Worm (Caenorhabditis elegans) whole organism, mixed stage, embryonic: ENCODE data around the gene cutl-23.

ENCODE experiments used
- M03D4.4 ChIP-seq: sonication (generic microtip); optimal IDR thresholded peaks from 2 replicates; lab custom pipeline; 2017; ENCODE audit warnings: mild to moderate bottlenecking, missing genetic modification characterization, missing compliant biosample characterization
- bed-3 ChIP-seq: fragments of 200-800 bp; sonication (Bioruptor generic); optimal IDR thresholded peaks from 3 replicates; lab custom pipeline; 2018; ENCODE audit warnings: mild to moderate bottlenecking, missing genetic modification characterization, moderate library complexity, missing compliant biosample characterization
- blmp-1 ChIP-seq: fragments of 150-350 bp; optimal IDR thresholded peaks from 2 replicates; lab custom pipeline; 2014; ENCODE audit warnings: missing biosample characterization, missing genetic modification characterization
- ceh-39 ChIP-seq: fragments of 150-350 bp; optimal IDR thresholded peaks from 2 replicates; lab custom pipeline; 2014; ENCODE audit warnings: missing biosample characterization, missing genetic modification characterization
- ceh-43 ChIP-seq: fragments of 200-800 bp; sonication (Bioruptor generic); optimal IDR thresholded peaks from 2 replicates; lab custom pipeline; 2018; ENCODE audit warnings: mild to moderate bottlenecking, missing genetic modification characterization, moderate library complexity, missing compliant biosample characterization
- ceh-83 ChIP-seq: fragments of 200-800 bp; sonication (Bioruptor generic); optimal IDR thresholded peaks from 2 replicates; lab custom pipeline; 2018; ENCODE audit warnings: mild to moderate bottlenecking, missing genetic modification characterization, missing compliant biosample characterization
- ces-1 ChIP-seq: fragments of 150-350 bp; optimal IDR thresholded peaks from 2 replicates; lab custom pipeline; 2014; ENCODE audit warnings: missing biosample characterization, missing genetic modification reagents, missing genetic modification characterization
- cnd-1 ChIP-seq: fragments of 200-800 bp; sonication (Bioruptor generic); optimal IDR thresholded peaks from 2 replicates; lab custom pipeline; 2018; ENCODE audit warnings: mild to moderate bottlenecking, missing genetic modification characterization, missing compliant biosample characterization
- drap-1 ChIP-seq: fragments of 200-800 bp; sonication (Bioruptor generic); optimal IDR thresholded peaks from 3 replicates; lab custom pipeline; 2018; ENCODE audit warnings: mild to moderate bottlenecking, missing genetic modification characterization, missing compliant biosample characterization
- elt-1 ChIP-seq: sonication (generic microtip); optimal IDR thresholded peaks from 2 replicates; lab custom pipeline; 2017; ENCODE audit warnings: missing genetic modification characterization, mild to moderate bottlenecking, missing compliant biosample characterization, antibody characterized with exemption, moderate library complexity, borderline replicate concordance; ENCODE audit not compliant: insufficient read depth
- elt-3 ChIP-seq: fragments of 150-350 bp; optimal IDR thresholded peaks from 2 replicates; lab custom pipeline; 2014; ENCODE audit warnings: missing biosample characterization, missing genetic modification characterization
- flh-1 ChIP-seq: fragments of 200-800 bp; sonication (Bioruptor generic); optimal IDR thresholded peaks from 2 replicates; lab custom pipeline; 2018; ENCODE audit warnings: mild to moderate bottlenecking, missing genetic modification characterization, moderate library complexity, missing compliant biosample characterization
- ham-2 ChIP-seq: fragments of 200-800 bp; sonication (Bioruptor generic); optimal IDR thresholded peaks from 2 replicates; lab custom pipeline; 2018; ENCODE audit warnings: mild to moderate bottlenecking, missing genetic modification characterization, missing compliant biosample characterization
- hlh-1 ChIP-seq: fragments of 150-350 bp; optimal IDR thresholded peaks from 2 replicates; lab custom pipeline; 2014; ENCODE audit warnings: missing biosample characterization, missing genetic modification reagents, missing genetic modification characterization
- lin-13 ChIP-seq: fragments of 150-350 bp; optimal IDR thresholded peaks from 2 replicates; lab custom pipeline; 2014; ENCODE audit warnings: missing biosample characterization, missing genetic modification characterization
- lin-32 ChIP-seq: fragments of 200-800 bp; sonication (Bioruptor generic); optimal IDR thresholded peaks from 2 replicates; lab custom pipeline; 2018; ENCODE audit warnings: mild to moderate bottlenecking, missing genetic modification characterization, missing compliant biosample characterization
- mab-5 ChIP-seq: fragments of 150-350 bp; optimal IDR thresholded peaks from 2 replicates; lab custom pipeline; 2014; ENCODE audit warnings: missing biosample characterization, missing genetic modification characterization
- mep-1 ChIP-seq: fragments of 150-350 bp; optimal IDR thresholded peaks from 2 replicates; lab custom pipeline; 2017; ENCODE audit warnings: missing biosample characterization, missing genetic modification reagents, missing genetic modification characterization, inconsistent platforms
- mls-2 ChIP-seq: sonication (generic microtip); optimal IDR thresholded peaks from 2 replicates; lab custom pipeline; 2016; ENCODE audit warnings: mild to moderate bottlenecking, missing genetic modification characterization, moderate library complexity, missing compliant biosample characterization
- nhr-12 ChIP-seq: fragments of 150-350 bp; optimal IDR thresholded peaks from 2 replicates; lab custom pipeline; 2014; ENCODE audit warnings: missing biosample characterization, missing genetic modification characterization
- nhr-2 ChIP-seq: fragments of 150-350 bp; optimal IDR thresholded peaks from 2 replicates; lab custom pipeline; 2014; ENCODE audit warnings: missing biosample characterization, missing genetic modification characterization
- nhr-237 ChIP-seq: fragments of 150-350 bp; optimal IDR thresholded peaks from 2 replicates; lab custom pipeline; 2014; ENCODE audit warnings: missing biosample characterization, missing genetic modification characterization
- nhr-28 ChIP-seq: fragments of 150-350 bp; optimal IDR thresholded peaks from 2 replicates; lab custom pipeline; 2014; ENCODE audit warnings: missing biosample characterization, missing genetic modification characterization
- pha-4 ChIP-seq: fragments of 150-350 bp; optimal IDR thresholded peaks from 2 replicates; lab custom pipeline; 2018; ENCODE audit warnings: missing biosample characterization, missing genetic modification reagents, missing genetic modification characterization
- sem-2 ChIP-seq: fragments of 200-800 bp; sonication (Bioruptor generic); optimal IDR thresholded peaks from 2 replicates; lab custom pipeline; 2018; ENCODE audit warnings: mild to moderate bottlenecking, missing genetic modification characterization, missing compliant biosample characterization
- sptf-1 ChIP-seq: sonication (generic microtip); optimal IDR thresholded peaks from 2 replicates; lab custom pipeline; 2017; ENCODE audit warnings: mild to moderate bottlenecking, missing genetic modification characterization, moderate library complexity, missing compliant biosample characterization
- tbx-8 ChIP-seq: fragments of 200-800 bp; sonication (Bioruptor generic); optimal IDR thresholded peaks from 2 replicates; lab custom pipeline; 2018; ENCODE audit warnings: mild to moderate bottlenecking, missing genetic modification characterization, moderate library complexity, missing compliant biosample characterization
- unc-120 ChIP-seq: sonication (generic microtip); optimal IDR thresholded peaks from 2 replicates; lab custom pipeline; 2017; ENCODE audit warnings: missing genetic modification characterization, missing compliant biosample characterization; ENCODE audit not compliant: poor library complexity, severe bottlenecking
- unc-39 ChIP-seq: fragments of 150-350 bp; optimal IDR thresholded peaks from 2 replicates; lab custom pipeline; 2014; ENCODE audit warnings: missing biosample characterization, missing genetic modification characterization
- unc-62 ChIP-seq: fragments of 150-350 bp; optimal IDR thresholded peaks from 2 replicates; lab custom pipeline; 2014; ENCODE audit warnings: missing biosample characterization, missing genetic modification reagents, missing genetic modification characterization
- zip-8 ChIP-seq: fragments of 150-350 bp; optimal IDR thresholded peaks from 2 replicates; lab custom pipeline; 2014; ENCODE audit warnings: missing biosample characterization, missing genetic modification characterization
- ztf-11 ChIP-seq: fragments of 150-350 bp; optimal IDR thresholded peaks from 2 replicates; lab custom pipeline; 2014; ENCODE audit warnings: missing biosample characterization, missing genetic modification characterization

cutl-23 gene

ce11 chrIII:5790550-5790949 is 20.6 kb downstream of the cutl-23 start, which contains the start of gene rev-3:
Gene rev-3 (minus strand): TSS chrIII:5790650.
- TF ChIP-seq sptf-1 (tag; lab: Kevin White, UChicago) = no peak
- TF ChIP-seq lin-32 = no peak
- TF ChIP-seq elt-3 (tag; lab: Kevin White, UChicago) = no peak
- TF ChIP-seq ham-2 = no peak
- TF ChIP-seq cnd-1 = no peak
- TF ChIP-seq ceh-39 (tag; lab: Kevin White, UChicago) = no peak
- TF ChIP-seq flh-1 (GFP tag; lab: Kevin White, UChicago) = no peak
- TF ChIP-seq lin-13 (tag; lab: Kevin White, UChicago) = no peak
- no peak for TF ChIP-seq unc-39 (tag; lab: Kevin White, UChicago)
- no peak for TF ChIP-seq nhr-237 (tag; lab: Kevin White, UChicago)
- TF ChIP-seq ztf-11 (tag; lab: Kevin White, UChicago) = no peak
- no peak for TF ChIP-seq elt-1

ce11 chrIII:5794982-5795381 is 25.0 kb downstream of the cutl-23 start:
- TF ChIP-seq nhr-2 (tag; lab: Kevin White, UChicago) (peak; percentile 97), bed-3 (no peak), elt-3 (tag; lab: Kevin White, UChicago) (no peak), zip-8 (peak; percentile 52)

ce11 chrIII:5798747-5799146 is 28.8 kb downstream of the cutl-23 start, which contains the start of gene ceh-10:
Gene ceh-10 (plus strand): TSS chrIII:5799047.
- TF ChIP-seq blmp-1 (tag; lab: Kevin White, UChicago) = no peak
- no peak for TF ChIP-seq sptf-1 (tag; lab: Kevin White, UChicago)
- no peak for TF ChIP-seq drap-1 (GFP tag; lab: Kevin White, UChicago)
- no peak for TF ChIP-seq unc-39 (tag; lab: Kevin White, UChicago)

ce11 chrIII:5802971-5803370 is 33.0 kb downstream of the cutl-23 start, which contains the start of the genes polq-1 and him-10:
Gene polq-1 (minus strand): TSS chrIII:5803160.
Gene him-10 (plus strand): TSS chrIII:5803260.
- no peak for TF ChIP-seq drap-1 (GFP tag; lab: Kevin White, UChicago)
- no peak for TF ChIP-seq ces-1 (GFP tag; lab: Kevin White, UChicago)
- no peak for TF ChIP-seq lin-32
- TF ChIP-seq ceh-83 (GFP tag; lab: Kevin White, UChicago) = no peak
- no peak for TF ChIP-seq elt-1
- no peak for TF ChIP-seq nhr-12 (tag; lab: Kevin White, UChicago)
- TF ChIP-seq mab-5 = no peak
- no peak for TF ChIP-seq ceh-43
- no peak for TF ChIP-seq ham-2
- TF ChIP-seq tbx-8 (GFP tag; lab: Kevin White, UChicago) = no peak
- no peak for TF ChIP-seq zip-8
- TF ChIP-seq nhr-2 (tag; lab: Kevin White, UChicago) = no peak
- TF ChIP-seq lin-13 (tag; lab: Kevin White, UChicago) = no peak
- TF ChIP-seq unc-120 (tag; lab: Kevin White, UChicago) = no peak
- no peak for TF ChIP-seq unc-39 (tag; lab: Kevin White, UChicago)
- no peak for TF ChIP-seq pha-4 (tag; lab: Kevin White, UChicago)
- TF ChIP-seq ceh-39 (tag; lab: Kevin White, UChicago) = no peak
- no peak for TF ChIP-seq unc-62 (GFP tag; lab: Kevin White, UChicago)

- TF ChIP-seq sptf-1 (tag; lab: Kevin White, UChicago) (no peak), unc-120 (tag; lab: Kevin White, UChicago) (no peak), lin-32 (no peak), nhr-12 (tag; lab: Kevin White, UChicago) (no peak), M03D4.4 (no peak), lin-13 (tag; lab: Kevin White, UChicago) (no peak), ham-2 (no peak), elt-3 (tag; lab: Kevin White, UChicago) (no peak), sem-2 (no peak), nhr-2 (tag; lab: Kevin White, UChicago) (no peak), mep-1 (tag; lab: Kevin White, UChicago) (no peak), mab-5 (no peak), drap-1 (GFP tag; lab: Kevin White, UChicago) (no peak), hlh-1 (tag; lab: Kevin White, UChicago) (no peak), ces-1 (GFP tag; lab: Kevin White, UChicago) (no peak), nhr-237 (tag; lab: Kevin White, UChicago) (no peak), nhr-28 (tag; lab: Kevin White, UChicago) (no peak), tbx-8 (GFP tag; lab: Kevin White, UChicago) (no peak), mls-2 (tag; lab: Kevin White, UChicago) (no peak), elt-1 (no peak)
Measured at ce11 chrIII:5805273-5805672, 35.3 kb downstream of the cutl-23 start, which contains the start of gene R12B2.3. Gene R12B2.3 (plus strand): TSS chrIII:5805573.
